Worm (Caenorhabditis elegans) whole organism, late embryonic: ENCODE results near the gene C25E10.13.

Experiments used
- ama-1 ChIP-seq: fragments of 150-350 bp; optimal IDR thresholded peaks from 2 replicates; lab custom pipeline; 2014
- ceh-18 ChIP-seq: sonication (generic microtip); optimal IDR thresholded peaks from 2 replicates; lab custom pipeline; 2016; ENCODE audit warnings: missing genetic modification characterization, missing compliant biosample characterization
- ceh-45 ChIP-seq: fragments of 200-800 bp; sonication (Bioruptor generic); IDR thresholded peaks from 2 replicates; pipeline ENCODE4 v1.3.6; 2022; ENCODE audit warnings: missing genetic modification reagents, missing genetic modification characterization, missing compliant biosample characterization
- fax-1 ChIP-seq: sonication (generic microtip); optimal IDR thresholded peaks from 2 replicates; lab custom pipeline; 2016; ENCODE audit warnings: missing genotype, missing genetic modification characterization, missing compliant biosample characterization
- nfya-1 ChIP-seq: sonication (generic microtip); optimal IDR thresholded peaks from 2 replicates; lab custom pipeline; 2017; ENCODE audit warnings: missing genetic modification characterization, mild to moderate bottlenecking, missing compliant biosample characterization, antibody characterized with exemption, moderate library complexity
- nhr-232 ChIP-seq: sonication (generic microtip); optimal IDR thresholded peaks from 2 replicates; lab custom pipeline; 2016; ENCODE audit warnings: missing genetic modification characterization, missing compliant biosample characterization
- pax-1 ChIP-seq: fragments of 150-350 bp; optimal IDR thresholded peaks from 2 replicates; lab custom pipeline; 2014; ENCODE audit warnings: missing biosample characterization, missing genetic modification characterization
- pha-4 ChIP-seq: fragments of 150-350 bp; optimal IDR thresholded peaks from 2 replicates; lab custom pipeline; 2018; ENCODE audit warnings: missing biosample characterization, missing genetic modification reagents, missing genetic modification characterization
- pqm-1 ChIP-seq: sonication (generic microtip); optimal IDR thresholded peaks from 2 replicates; lab custom pipeline; 2016; ENCODE audit warnings: missing genetic modification characterization, missing compliant biosample characterization
- sox-4 ChIP-seq: sonication (generic microtip); optimal IDR thresholded peaks from 2 replicates; lab custom pipeline; 2017; ENCODE audit warnings: mild to moderate bottlenecking, missing genetic modification characterization, inconsistent platforms, missing compliant biosample characterization
- tbx-7 ChIP-seq: sonication (generic microtip); optimal IDR thresholded peaks from 2 replicates; lab custom pipeline; 2016; ENCODE audit warnings: missing genotype, missing genetic modification characterization, missing compliant biosample characterization
- unc-3 ChIP-seq, 2 experiments: fragments of 200-800 bp in 1 of 2; sonication (Bioruptor generic) in 1 of 2; sonication (generic microtip) in 1 of 2; conservative IDR thresholded peaks in 1 of 2; optimal IDR thresholded peaks in 1 of 2; 2 replicates each; pipeline versions ENCODE4 v1.3.6 to Lab custom; 2016 to 2022; ENCODE audit warnings: missing compliant biosample characterization in 2 of 2, missing genetic modification characterization in 2 of 2, missing genetic modification reagents in 1 of 2
- zip-5 ChIP-seq: sonication (generic microtip); optimal IDR thresholded peaks from 2 replicates; lab custom pipeline; 2016; ENCODE audit warnings: missing genetic modification characterization, missing compliant biosample characterization
- ztf-16 ChIP-seq: sonication (generic microtip); optimal IDR thresholded peaks from 2 replicates; lab custom pipeline; 2017; ENCODE audit warnings: missing genetic modification characterization, missing compliant biosample characterization

ce11 chrV:9067678-9068077, 8.2 kb downstream of the C25E10.13 start, which contains the start of gene fip-2:
- TF ChIP-seq ama-1 (lab: Kevin White, UChicago) (no peak), tbx-7 (tag; lab: Kevin White, UChicago) (no peak), pha-4 (tag; lab: Kevin White, UChicago) (no peak), ztf-16 (tag; lab: Kevin White, UChicago) (no peak), pqm-1 (tag; lab: Kevin White, UChicago) (no peak), unc-3 (GFP tag; conservative IDR thresholded peaks at IDR 0.05; lab: Robert Waterston, UW) (no peak), unc-3 (tag; optimal IDR thresholded peaks at IDR 0.05; lab: Kevin White, UChicago) (no peak), zip-5 (tag; lab: Kevin White, UChicago) (no peak), sox-4 (tag; lab: Kevin White, UChicago) (no peak), pax-1 (tag; lab: Kevin White, UChicago) (no peak), ceh-45 (GFP tag; lab: Robert Waterston, UW) (no peak), nhr-232 (tag; lab: Kevin White, UChicago) (no peak), fax-1 (tag; lab: Kevin White, UChicago) (no peak), nfya-1 (tag; lab: Kevin White, UChicago) (no peak), ceh-18 (tag; lab: Kevin White, UChicago) (no peak)
